Fruit fly (Drosophila melanogaster): Measurements from ENCODE around the gene CG34263.

The CG34263 gene

DNA sequence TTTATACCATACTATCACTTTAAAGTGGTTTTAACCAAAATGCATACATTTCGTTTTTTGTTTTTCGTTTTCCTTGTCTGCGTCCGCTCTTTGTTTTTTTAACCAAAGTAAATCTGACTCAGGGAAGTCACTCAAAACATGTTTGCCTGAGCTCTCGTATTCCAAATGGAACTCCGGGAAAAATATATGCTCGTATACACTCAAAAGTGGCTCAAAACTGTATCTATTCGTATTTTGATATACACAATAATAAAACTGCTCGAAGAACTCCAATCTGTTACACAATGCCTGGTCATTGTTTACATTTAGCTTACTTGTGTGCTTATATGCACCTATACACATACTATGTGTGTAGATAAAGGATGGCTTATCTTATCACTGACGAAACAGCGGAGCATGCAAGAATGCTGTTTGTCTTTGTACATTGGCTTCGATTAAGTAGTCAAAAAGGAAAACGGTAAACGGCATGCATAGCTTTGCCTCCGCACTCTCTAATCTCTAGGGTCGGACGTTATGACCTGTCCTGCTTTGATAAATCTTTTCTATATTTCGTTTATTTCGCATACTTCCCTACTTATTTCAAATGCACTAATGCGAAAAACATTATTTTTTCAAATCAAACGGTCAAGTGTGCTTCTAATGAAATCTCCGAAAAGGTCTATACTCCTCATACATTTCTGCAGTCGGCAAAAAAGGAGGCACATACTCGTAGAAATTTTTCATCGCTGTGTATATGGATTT, 5.2 kb upstream of the CG34263 start, which contains the start of gene miple2 (continued):
- TF ChIP-seq dsx (GFP tag; optimal IDR thresholded peaks at IDR 0.05; ENCODE audit: poor library complexity, severe bottlenecking) = peak; percentile 11
- TF ChIP-seq vri (GFP tag; optimal IDR thresholded peaks at IDR 0.05) = peak; percentile 90
- peak; percentile 74 for TF ChIP-seq pdm3 (GFP tag; optimal IDR thresholded peaks at IDR 0.05)
- TF ChIP-seq CG6163 (GFP tag; IDR thresholded peaks at IDR 0.05) = peak; percentile 56; the same call in 2 of the 3 replicates
- TF ChIP-seq eg (GFP tag; IDR thresholded peaks at IDR 0.05) = peak; percentile 57; the same call in 2 of the 3 replicates
- TF ChIP-seq Hr4 (GFP tag; optimal IDR thresholded peaks at IDR 0.05) = peak; percentile 76
- peak; percentile 76 for TF ChIP-seq CG10631 (GFP tag; optimal IDR thresholded peaks at IDR 0.05)
- TF ChIP-seq spab (GFP tag; optimal IDR thresholded peaks at IDR 0.05) = peak; percentile 57
- peak; percentile 66 for TF ChIP-seq CG10669 (GFP tag; optimal IDR thresholded peaks at IDR 0.05)

DNA sequence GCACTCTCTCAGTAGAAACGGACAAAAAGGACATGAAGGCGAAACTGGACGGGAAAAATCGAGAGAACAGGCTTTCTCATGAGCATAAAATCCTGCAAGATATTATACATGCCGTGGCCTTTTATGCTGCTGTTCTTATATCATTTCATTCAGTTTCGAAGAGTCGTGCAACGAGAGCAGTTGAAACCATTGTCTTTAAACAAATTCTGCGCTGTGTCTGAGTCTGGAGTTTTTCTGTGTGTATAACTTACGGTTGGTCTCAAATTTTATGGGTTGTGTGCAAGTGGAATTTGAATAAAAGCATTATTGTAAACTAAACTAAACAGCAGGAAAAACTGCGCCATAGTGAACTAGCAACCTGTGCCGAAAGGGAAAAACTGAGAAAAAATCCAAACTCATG, 1.9 kb upstream of the CG34263 start:
- TF ChIP-seq eg (GFP tag; IDR thresholded peaks at IDR 0.05) (0 out of 3 replicates have a peak, but pooled peaks have one; percentile 16), Eip78C (GFP tag) (peak; percentile 60), Hr38 (GFP tag; optimal IDR thresholded peaks at IDR 0.05) (no peak)

DNA sequence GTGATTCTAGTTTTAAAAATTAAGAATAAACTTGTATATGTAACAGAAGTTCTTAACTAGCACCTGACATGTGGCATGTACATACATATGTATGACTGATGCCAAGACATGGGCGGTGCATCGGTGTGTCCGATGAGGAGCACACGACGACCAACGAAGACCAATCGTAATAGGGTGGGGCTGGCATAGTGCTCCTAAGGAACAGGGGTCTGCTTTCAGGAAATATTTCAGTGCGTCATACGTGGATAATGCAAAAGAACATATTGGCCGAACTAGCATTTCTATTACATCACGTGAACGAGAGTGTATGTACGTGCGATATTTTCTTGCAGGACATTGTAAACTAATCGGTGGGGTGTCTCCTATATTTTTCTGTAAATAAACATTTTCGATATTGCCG, 1.4 kb upstream of the CG34263 start, which contains the start of gene miple1:
miple1 (plus strand) TSS at position 217 of the 400 bp plus-strand sequence.
- TF ChIP-seq CG15336 (GFP tag; IDR thresholded peaks at IDR 0.05) = no peak
- TF ChIP-seq Hr4 (GFP tag; optimal IDR thresholded peaks at IDR 0.05) = no peak
- TF ChIP-seq svp (GFP tag) = no peak
- no peak for TF ChIP-seq CG1621 (tag; optimal IDR thresholded peaks at IDR 0.05)
- no peak for TF ChIP-seq CG11902 (GFP tag; optimal IDR thresholded peaks at IDR 0.05)
- TF ChIP-seq fd85E (GFP tag; optimal IDR thresholded peaks at IDR 0.05) = no peak
- no peak for TF ChIP-seq CG11762 (GFP tag; optimal IDR thresholded peaks at IDR 0.05; ENCODE audit: insufficient read depth)

DNA sequence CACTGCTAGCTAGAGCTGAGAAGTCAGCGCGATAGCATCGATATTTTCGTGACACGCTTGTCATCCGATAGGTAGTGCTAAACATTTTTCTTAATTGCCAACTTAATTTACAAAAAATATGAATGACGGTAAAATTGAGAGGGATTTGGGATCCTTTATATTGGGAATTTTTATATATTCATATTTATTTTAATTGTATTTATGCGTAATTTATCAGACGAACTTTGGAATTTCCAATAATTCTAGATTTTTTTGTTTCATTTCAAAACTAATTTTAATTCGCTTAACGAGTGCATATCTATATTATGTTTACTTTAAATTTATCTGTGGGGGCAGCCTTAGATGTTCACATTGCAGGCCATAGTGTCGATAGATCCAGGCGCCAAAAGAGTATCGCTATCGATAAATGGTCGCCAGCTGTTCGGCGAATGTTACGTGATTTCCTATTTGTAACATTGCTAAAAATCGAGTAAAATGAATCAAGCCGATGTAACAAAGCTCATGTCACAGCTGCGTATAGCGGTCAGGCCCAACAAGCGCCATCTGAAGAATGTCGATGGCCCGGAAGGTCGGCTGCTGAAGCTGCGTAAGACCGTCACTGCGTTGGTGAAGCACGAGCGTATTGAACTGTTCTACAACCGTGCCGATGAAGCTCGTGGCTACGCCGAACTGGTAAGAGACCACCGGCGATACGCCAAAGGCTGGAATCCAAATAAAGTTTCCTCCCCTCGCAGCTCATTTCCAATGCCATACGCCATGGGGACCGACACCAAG, 1.1 kb downstream of the CG34263 start, which contains the start of the genes Tudor-SN and mRpL17:
Tudor-SN (minus strand) TSS at position 3 of the 774 bp plus-strand sequence.
mRpL17 (plus strand) TSS at position 402 of the 774 bp plus-strand sequence.
- TF ChIP-seq CG34406 (GFP tag; optimal IDR thresholded peaks at IDR 0.05) (no peak), CG6854 (GFP tag; optimal IDR thresholded peaks at IDR 0.05) (no peak), Hr39 (GFP tag; optimal IDR thresholded peaks at IDR 0.05) (peak; percentile 43), svp (GFP tag) (peak; percentile 80), CG15336 (GFP tag; IDR thresholded peaks at IDR 0.05) (no peak), CG8632 (GFP tag; optimal IDR thresholded peaks at IDR 0.05) (peak; percentile 12), fkh (GFP tag; optimal IDR thresholded peaks at IDR 0.05) (peak; percentile 71), CG4318 (GFP tag; optimal IDR thresholded peaks at IDR 0.05) (no peak), CG11294 (GFP tag; IDR thresholded peaks at IDR 0.05) (no peak), OdsH (GFP tag; optimal IDR thresholded peaks at IDR 0.05) (peak; percentile 55), Ets21C (GFP tag; optimal IDR thresholded peaks at IDR 0.05) (peak; percentile 24), CG11902 (GFP tag; optimal IDR thresholded peaks at IDR 0.05) (peak; percentile 8), fd85E (GFP tag; optimal IDR thresholded peaks at IDR 0.05) (no peak), salr (GFP tag; optimal IDR thresholded peaks at IDR 0.05) (peak in 1 of 2 experiments; percentile 42), CG8119 (GFP tag; IDR thresholded peaks at IDR 0.05) (no peak), CG1621 (tag; optimal IDR thresholded peaks at IDR 0.05) (no peak), Hr4 (GFP tag; optimal IDR thresholded peaks at IDR 0.05) (no peak), CG7368 (GFP tag; optimal IDR thresholded peaks at IDR 0.05) (no peak), Lpt (GFP tag; optimal IDR thresholded peaks at IDR 0.05) (peak; percentile 12), Eip93F (GFP tag; optimal IDR thresholded peaks at IDR 0.05) (no peak), CG11762 (GFP tag; optimal IDR thresholded peaks at IDR 0.05; ENCODE audit: insufficient read depth) (peak; percentile 2), Hr38 (GFP tag; optimal IDR thresholded peaks at IDR 0.05) (no peak), fd59A (GFP tag; optimal IDR thresholded peaks at IDR 0.05) (no peak), CG10669 (GFP tag; optimal IDR thresholded peaks at IDR 0.05) (no peak), pdm3 (GFP tag; optimal IDR thresholded peaks at IDR 0.05) (no peak), eg (GFP tag; IDR thresholded peaks at IDR 0.05) (no peak), dac (GFP tag; optimal IDR thresholded peaks at IDR 0.05) (no peak), ss (GFP tag; optimal IDR thresholded peaks at IDR 0.05) (no peak), vri (GFP tag; optimal IDR thresholded peaks at IDR 0.05) (peak; percentile 61), Met (GFP tag; optimal IDR thresholded peaks at IDR 0.05) (no peak), CG32006 (GFP tag; optimal IDR thresholded peaks at IDR 0.05) (no peak), lz (GFP tag; optimal IDR thresholded peaks at IDR 0.05) (peak; percentile 50), Sox14 (GFP tag; optimal IDR thresholded peaks at IDR 0.05) (peak; percentile 16), CG3032 (tag; optimal IDR thresholded peaks at IDR 0.05) (peak; percentile 26), Sox102F (GFP tag; optimal IDR thresholded peaks at IDR 0.05) (peak; percentile 19)

Data from whole organism, prepupa.